Worm (Caenorhabditis elegans) whole organism, L2 larva: ENCODE measurements around the gene fipr-14.

ENCODE experiments used
- C34F6.9 ChIP-seq: fragments of 150-350 bp; optimal IDR thresholded peaks from 2 replicates; lab custom pipeline; 2014; ENCODE audit warnings: missing biosample characterization, missing genetic modification characterization
- elt-3 ChIP-seq: sonication (generic microtip); optimal IDR thresholded peaks from 2 replicates; lab custom pipeline; 2017; ENCODE audit warnings: missing biosample characterization, missing genetic modification characterization
- fos-1 ChIP-seq: fragments of 150-350 bp; optimal IDR thresholded peaks from 2 replicates; lab custom pipeline; 2014; ENCODE audit warnings: missing biosample characterization, missing genetic modification characterization
- lin-13 ChIP-seq: fragments of 150-350 bp; optimal IDR thresholded peaks from 2 replicates; lab custom pipeline; 2014; ENCODE audit warnings: missing biosample characterization, missing genetic modification reagents, missing genetic modification characterization
- nhr-12 ChIP-seq: fragments of 150-350 bp; optimal IDR thresholded peaks from 2 replicates; lab custom pipeline; 2014; ENCODE audit warnings: missing biosample characterization, missing genetic modification characterization
- nhr-25 ChIP-seq: fragments of 150-350 bp; sonication (generic microtip); optimal IDR thresholded peaks from 3 replicates; lab custom pipeline; 2014; ENCODE audit warnings: missing biosample characterization, missing genetic modification characterization
- ztf-4 ChIP-seq: fragments of 150-350 bp; optimal IDR thresholded peaks from 2 replicates; lab custom pipeline; 2014; ENCODE audit warnings: missing biosample characterization, missing genetic modification characterization

DNA sequence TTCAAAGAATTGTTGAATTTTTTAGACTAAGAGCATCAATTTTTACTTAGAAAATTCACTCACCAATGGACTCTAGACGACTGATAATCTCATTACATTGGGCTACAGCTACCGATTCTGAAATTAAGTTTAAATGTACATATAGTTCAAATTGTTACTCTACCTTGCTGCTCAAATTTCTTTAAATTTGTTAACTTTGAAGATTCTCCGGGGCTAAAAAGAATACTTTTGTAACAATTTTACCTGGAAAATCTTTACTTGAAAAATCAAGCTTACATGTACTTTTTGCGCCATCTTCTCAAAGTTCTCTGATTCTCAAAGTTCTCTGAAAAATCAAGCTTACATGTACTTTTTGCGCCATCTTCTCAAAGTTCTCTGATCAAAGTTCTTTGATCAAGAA is 2.6 kb downstream of the fipr-14 start, which contains the start of gene sdz-13:
- TF ChIP-seq lin-13 (no peak), nhr-12 (tag; lab: Kevin White, UChicago) (no peak), C34F6.9 (tag; lab: Kevin White, UChicago) (no peak), ztf-4 (tag; lab: Kevin White, UChicago) (no peak), elt-3 (tag; lab: Kevin White, UChicago) (no peak), fos-1 (no peak), nhr-25 (tag; lab: Kevin White, UChicago) (no peak)
